ENCODE assay signal across 4 worm cellular contexts in genomic region chrIV:8743654-8744332, ce11.
TF ChIP-seq lines count a peak whose summit lies in the region.

TSS of gene F21D5.7 (minus strand) at chrIV:8743704.

TF ChIP-seq in whole organism, L2 larva, 48 proteins besides CTCF, POLR2A, EP300 and RAD21 (continues in another document):
- TF ChIP-seq nhr-21 (tag; optimal IDR thresholded peaks at IDR 0.05; lab: Kevin White, UChicago): peak; percentile 70
- no peak for TF ChIP-seq unc-39 (tag; optimal IDR thresholded peaks at IDR 0.05; lab: Kevin White, UChicago)
- TF ChIP-seq F13H6.1 (tag; optimal IDR thresholded peaks at IDR 0.05; lab: Kevin White, UChicago): no peak
- TF ChIP-seq peb-1 (tag; optimal IDR thresholded peaks at IDR 0.05; lab: Kevin White, UChicago): no peak
- TF ChIP-seq zag-1 (tag; optimal IDR thresholded peaks at IDR 0.05; lab: Kevin White, UChicago): no peak
- TF ChIP-seq nhr-12 (tag; optimal IDR thresholded peaks at IDR 0.05; lab: Kevin White, UChicago): no peak
- peak; percentile 85 for TF ChIP-seq unc-55 (GFP tag; optimal IDR thresholded peaks at IDR 0.05; lab: Kevin White, UChicago)
- TF ChIP-seq nhr-10 (tag; optimal IDR thresholded peaks at IDR 0.05; lab: Kevin White, UChicago): no peak
- TF ChIP-seq gmeb-1 (tag; optimal IDR thresholded peaks at IDR 0.05; lab: Kevin White, UChicago): peak; percentile 89
- TF ChIP-seq ceh-82 (tag; optimal IDR thresholded peaks at IDR 0.05; lab: Kevin White, UChicago): no peak
- TF ChIP-seq nhr-237 (tag; optimal IDR thresholded peaks at IDR 0.05; lab: Kevin White, UChicago): no peak
- TF ChIP-seq lin-39 (tag; optimal IDR thresholded peaks at IDR 0.05; lab: Kevin White, UChicago): no peak
- peak; percentile 46 for TF ChIP-seq nhr-129 (tag; optimal IDR thresholded peaks at IDR 0.05; lab: Kevin White, UChicago)
- no peak for TF ChIP-seq R02D3.7 (tag; optimal IDR thresholded peaks at IDR 0.05; lab: Kevin White, UChicago)
- no peak for TF ChIP-seq elt-1 (tag; optimal IDR thresholded peaks at IDR 0.05; lab: Kevin White, UChicago)
- TF ChIP-seq ceh-16 (tag; optimal IDR thresholded peaks at IDR 0.05; lab: Kevin White, UChicago): no peak
- no peak for TF ChIP-seq nhr-77 (tag; optimal IDR thresholded peaks at IDR 0.05; lab: Kevin White, UChicago)
- TF ChIP-seq ztf-1 (GFP tag; conservative IDR thresholded peaks at IDR 0.05; lab: Robert Waterston, UW): no peak
- TF ChIP-seq sem-4 (tag; optimal IDR thresholded peaks at IDR 0.05; lab: Kevin White, UChicago): peak; percentile 37
- TF ChIP-seq mab-5 (tag; optimal IDR thresholded peaks at IDR 0.05; lab: Kevin White, UChicago): peak; percentile 31
- peak; percentile 3 for TF ChIP-seq ZK546.5 (tag; optimal IDR thresholded peaks at IDR 0.05; lab: Kevin White, UChicago)
- no peak for TF ChIP-seq nhr-23 (tag; optimal IDR thresholded peaks at IDR 0.05; lab: Kevin White, UChicago)
- TF ChIP-seq egl-27 (tag; optimal IDR thresholded peaks at IDR 0.05; lab: Kevin White, UChicago): peak; percentile 11
- peak; percentile 43 for TF ChIP-seq blmp-1 (tag; optimal IDR thresholded peaks at IDR 0.05; lab: Kevin White, UChicago; ENCODE audit: insufficient read depth)

TF ChIP-seq in whole organism, L4 larva, 104 proteins besides CTCF, POLR2A, EP300 and RAD21 (continues in another document):
- TF ChIP-seq dmd-6 (GFP tag; IDR thresholded peaks at IDR 0.05; lab: Robert Waterston, UW): no peak; the same call in none of the 2 replicates
- TF ChIP-seq ZK546.5 (tag; optimal IDR thresholded peaks at IDR 0.05; lab: Kevin White, UChicago): no peak
- peak in 1 of 2 experiments; percentile 90 for TF ChIP-seq lsy-2 (tag; optimal IDR thresholded peaks at IDR 0.05; lab: Kevin White, UChicago)
- peak in 1 of 2 experiments; percentile 51 for TF ChIP-seq mdl-1 (tag; optimal IDR thresholded peaks at IDR 0.05; lab: Kevin White, UChicago)
- TF ChIP-seq duxl-1 (tag; optimal IDR thresholded peaks at IDR 0.05; lab: Kevin White, UChicago; ENCODE audit: poor library complexity): peak; percentile 72
- peak; percentile 80 for TF ChIP-seq php-3 (GFP tag; IDR thresholded peaks at IDR 0.05; lab: Robert Waterston, UW)
- peak; percentile 18 for TF ChIP-seq unc-130 (GFP tag; optimal IDR thresholded peaks at IDR 0.05; lab: Kevin White, UChicago)
- peak; percentile 34; the same call in 1 of the 2 replicates for TF ChIP-seq hmg-1.1 (GFP tag; IDR thresholded peaks at IDR 0.05; lab: Robert Waterston, UW)
- TF ChIP-seq madf-9 (GFP tag; conservative IDR thresholded peaks at IDR 0.05; lab: Robert Waterston, UW): 0 out of 2 replicates have a peak, but pooled peaks have one; percentile 37
- no peak for TF ChIP-seq F49E8.2 (tag; optimal IDR thresholded peaks at IDR 0.05; lab: Kevin White, UChicago; ENCODE audit: borderline replicate concordance)
- TF ChIP-seq mxl-3 (GFP tag; optimal IDR thresholded peaks at IDR 0.05; lab: Kevin White, UChicago): peak; percentile 15
- TF ChIP-seq dve-1 (tag; optimal IDR thresholded peaks at IDR 0.05; lab: Kevin White, UChicago; ENCODE audit: insufficient read depth): peak; percentile 91
- peak; percentile 90 for TF ChIP-seq hlh-30 (tag; optimal IDR thresholded peaks at IDR 0.05; lab: Kevin White, UChicago; ENCODE audit: insufficient read depth)
- peak; percentile 12 for TF ChIP-seq nhr-11 (tag; optimal IDR thresholded peaks at IDR 0.05; lab: Kevin White, UChicago)
- TF ChIP-seq lim-7 (GFP tag; IDR thresholded peaks at IDR 0.05; lab: Robert Waterston, UW): no peak
- TF ChIP-seq vab-7 (GFP tag; IDR thresholded peaks at IDR 0.05; lab: Robert Waterston, UW): no peak
- no peak for TF ChIP-seq lir-3 (tag; optimal IDR thresholded peaks at IDR 0.05; lab: Kevin White, UChicago)
- peak; percentile 13 for TF ChIP-seq nhr-48 (tag; optimal IDR thresholded peaks at IDR 0.05; lab: Kevin White, UChicago)
- TF ChIP-seq unc-39 (tag; optimal IDR thresholded peaks at IDR 0.05; lab: Kevin White, UChicago): no peak
- TF ChIP-seq daf-8 (GFP tag; IDR thresholded peaks at IDR 0.05; lab: Robert Waterston, UW): no peak
- no peak for TF ChIP-seq egl-43 (GFP tag; IDR thresholded peaks at IDR 0.05; lab: Robert Waterston, UW)
- TF ChIP-seq nhr-10 (tag; optimal IDR thresholded peaks at IDR 0.05; lab: Kevin White, UChicago): no peak
- no peak for TF ChIP-seq zip-11 (GFP tag; IDR thresholded peaks at IDR 0.05; lab: Robert Waterston, UW)

TF ChIP-seq in whole organism, late embryonic, 69 proteins besides CTCF, POLR2A, EP300 and RAD21:
- TF ChIP-seq hlh-30 (tag; optimal IDR thresholded peaks at IDR 0.05; lab: Kevin White, UChicago; ENCODE audit: insufficient read depth) (peak; percentile 38), ceh-34 (tag; optimal IDR thresholded peaks at IDR 0.05; lab: Kevin White, UChicago) (no peak), unc-42 (tag; optimal IDR thresholded peaks at IDR 0.05; lab: Kevin White, UChicago) (peak; percentile 6), sox-2 (GFP tag; IDR thresholded peaks at IDR 0.05; lab: Robert Waterston, UW) (no peak), ets-4 (tag; optimal IDR thresholded peaks at IDR 0.05; lab: Kevin White, UChicago) (peak; percentile 6), tbx-2 (tag; optimal IDR thresholded peaks at IDR 0.05; lab: Kevin White, UChicago) (no peak), pag-3 (tag; optimal IDR thresholded peaks at IDR 0.05; lab: Kevin White, UChicago; ENCODE audit: borderline replicate concordance) (no peak), nfya-1 (tag; optimal IDR thresholded peaks at IDR 0.05; lab: Kevin White, UChicago) (peak; percentile 46)

TF ChIP-seq in whole organism, mixed stage, embryonic, 35 proteins besides CTCF, POLR2A, EP300 and RAD21:
- TF ChIP-seq nhr-12 (tag; optimal IDR thresholded peaks at IDR 0.05; lab: Kevin White, UChicago) (no peak), sptf-1 (tag; optimal IDR thresholded peaks at IDR 0.05; lab: Kevin White, UChicago) (peak; percentile 31), ceh-39 (tag; optimal IDR thresholded peaks at IDR 0.05; lab: Kevin White, UChicago) (no peak), zip-8 (tag; optimal IDR thresholded peaks at IDR 0.05; lab: Kevin White, UChicago) (no peak), tbx-8 (GFP tag; optimal IDR thresholded peaks at IDR 0.05; lab: Kevin White, UChicago) (no peak), cnd-1 (tag; optimal IDR thresholded peaks at IDR 0.05; lab: Kevin White, UChicago) (no peak), mep-1 (tag; optimal IDR thresholded peaks at IDR 0.05; lab: Kevin White, UChicago) (peak; percentile 49), M03D4.4 (tag; optimal IDR thresholded peaks at IDR 0.05; lab: Kevin White, UChicago) (no peak), flh-1 (GFP tag; optimal IDR thresholded peaks at IDR 0.05; lab: Kevin White, UChicago) (no peak), sem-2 (GFP tag; optimal IDR thresholded peaks at IDR 0.05; lab: Kevin White, UChicago) (no peak), snpc-4 (tag; optimal IDR thresholded peaks at IDR 0.05; lab: Kevin White, UChicago) (no peak), ceh-83 (GFP tag; optimal IDR thresholded peaks at IDR 0.05; lab: Kevin White, UChicago) (no peak), mab-5 (tag; optimal IDR thresholded peaks at IDR 0.05; lab: Kevin White, UChicago) (no peak), hlh-1 (tag; optimal IDR thresholded peaks at IDR 0.05; lab: Kevin White, UChicago) (no peak), ceh-43 (GFP tag; optimal IDR thresholded peaks at IDR 0.05; lab: Kevin White, UChicago) (no peak), lin-32 (GFP tag; optimal IDR thresholded peaks at IDR 0.05; lab: Kevin White, UChicago) (no peak), nhr-2 (tag; optimal IDR thresholded peaks at IDR 0.05; lab: Kevin White, UChicago) (no peak), unc-39 (tag; optimal IDR thresholded peaks at IDR 0.05; lab: Kevin White, UChicago) (no peak), unc-62 (GFP tag; optimal IDR thresholded peaks at IDR 0.05; lab: Kevin White, UChicago) (no peak), elt-3 (tag; optimal IDR thresholded peaks at IDR 0.05; lab: Kevin White, UChicago) (no peak), ham-2 (GFP tag; optimal IDR thresholded peaks at IDR 0.05; lab: Kevin White, UChicago) (no peak), mls-2 (tag; optimal IDR thresholded peaks at IDR 0.05; lab: Kevin White, UChicago) (no peak), ces-1 (GFP tag; optimal IDR thresholded peaks at IDR 0.05; lab: Kevin White, UChicago) (peak; percentile 28), drap-1 (GFP tag; optimal IDR thresholded peaks at IDR 0.05; lab: Kevin White, UChicago) (no peak), unc-120 (tag; optimal IDR thresholded peaks at IDR 0.05; lab: Kevin White, UChicago; ENCODE audit: poor library complexity, severe bottlenecking) (no peak), ztf-11 (tag; optimal IDR thresholded peaks at IDR 0.05; lab: Kevin White, UChicago) (no peak), elt-1 (tag; optimal IDR thresholded peaks at IDR 0.05; lab: Kevin White, UChicago; ENCODE audit: borderline replicate concordance, insufficient read depth) (no peak), lin-13 (tag; optimal IDR thresholded peaks at IDR 0.05; lab: Kevin White, UChicago) (peak; percentile 1), nhr-237 (tag; optimal IDR thresholded peaks at IDR 0.05; lab: Kevin White, UChicago) (peak; percentile 33), nhr-76 (tag; optimal IDR thresholded peaks at IDR 0.05; lab: Kevin White, UChicago) (no peak), nhr-28 (tag; optimal IDR thresholded peaks at IDR 0.05; lab: Kevin White, UChicago) (no peak), pha-4 (tag; optimal IDR thresholded peaks at IDR 0.05; lab: Kevin White, UChicago) (peak; percentile 36), bed-3 (GFP tag; optimal IDR thresholded peaks at IDR 0.05; lab: Kevin White, UChicago) (no peak), lsy-2 (tag; optimal IDR thresholded peaks at IDR 0.05; lab: Kevin White, UChicago) (peak; percentile 65), blmp-1 (tag; optimal IDR thresholded peaks at IDR 0.05; lab: Kevin White, UChicago) (no peak)
